Worm (Caenorhabditis elegans) whole organism, L1 larva: ENCODE data around the gene C12D12.3.

Source experiments
- F16B12.6 ChIP-seq: fragments of 150-350 bp; optimal IDR thresholded peaks from 2 replicates; lab custom pipeline; 2014; ENCODE audit warnings: missing biosample characterization, missing genetic modification characterization
- Y116A8C.19 ChIP-seq: sonication (generic microtip); optimal IDR thresholded peaks from 2 replicates; lab custom pipeline; 2016; ENCODE audit warnings: missing compliant biosample characterization, missing genetic modification characterization, borderline replicate concordance
- ceh-82 ChIP-seq, 3 experiments: fragments of 150-350 bp in 1 of 3; sonication (generic microtip) in 2 of 3; optimal IDR thresholded peaks; 2 replicates each; lab custom pipeline; 2014 to 2017; ENCODE audit warnings: missing biosample characterization in 3 of 3, missing genetic modification characterization in 3 of 3
- dpl-1 ChIP-seq, 3 experiments: fragments of 150-350 bp in 2 of 3; sonication (generic microtip) in 1 of 3; optimal IDR thresholded peaks; 2 replicates each; lab custom pipeline; 2014 to 2017; ENCODE audit warnings: missing biosample characterization in 3 of 3, missing genetic modification characterization in 3 of 3, missing genetic modification reagents in 3 of 3
- efl-1 ChIP-seq, 4 experiments: fragments of 150-350 bp; optimal IDR thresholded peaks in 3 of 4; peaks in 1 of 4; 1 replicate in 1 of 4; 2 replicates in 3 of 4; lab custom pipeline; 2014; ENCODE audit warnings: missing biosample characterization in 2 of 4, missing genetic modification characterization in 2 of 4, missing genetic modification reagents in 2 of 4
- elt-3 ChIP-seq, 6 experiments: fragments of 150-350 bp in 1 of 6; sonication (generic microtip); optimal IDR thresholded peaks; 2 replicates each; lab custom pipeline; 2017 to 2018; ENCODE audit warnings: missing biosample characterization in 6 of 6, missing genetic modification characterization in 6 of 6, inconsistent platforms in 1 of 6
- ets-5 ChIP-seq: fragments of 200-800 bp; sonication (Bioruptor generic); IDR thresholded peaks from 2 replicates; pipeline ENCODE4 v1.3.6; 2022; ENCODE audit warnings: missing genetic modification characterization, missing compliant biosample characterization
- fkh-10 ChIP-seq: sonication (generic microtip); optimal IDR thresholded peaks from 2 replicates; lab custom pipeline; 2017; ENCODE audit warnings: missing biosample characterization, missing genetic modification reagents, missing genetic modification characterization
- fkh-4 ChIP-seq: sonication (generic microtip); optimal IDR thresholded peaks from 2 replicates; lab custom pipeline; 2016; ENCODE audit warnings: missing compliant biosample characterization, missing genetic modification characterization, borderline replicate concordance
- fkh-8 ChIP-seq: sonication (generic microtip); optimal IDR thresholded peaks from 2 replicates; lab custom pipeline; 2016; ENCODE audit warnings: mild to moderate bottlenecking, missing genetic modification characterization, missing compliant biosample characterization
- isw-1 ChIP-seq: fragments of 200-800 bp; sonication (Bioruptor generic); IDR thresholded peaks from 2 replicates; pipeline ENCODE4 v1.3.6; 2022; ENCODE audit warnings: missing genetic modification characterization, missing compliant biosample characterization
- lin-14 ChIP-seq: fragments of 200-800 bp; sonication (Bioruptor generic); optimal IDR thresholded peaks from 2 replicates; lab custom pipeline; 2018; ENCODE audit warnings: mild to moderate bottlenecking, missing genetic modification characterization, moderate library complexity, missing compliant biosample characterization
- lin-35 ChIP-seq, 2 experiments: fragments of 150-350 bp; optimal IDR thresholded peaks; 2 replicates each; lab custom pipeline; 2014; ENCODE audit warnings: missing biosample characterization in 2 of 2, missing genetic modification characterization in 2 of 2, missing genetic modification reagents in 2 of 2
- mef-2 ChIP-seq: fragments of 150-350 bp; optimal IDR thresholded peaks from 2 replicates; lab custom pipeline; 2014; ENCODE audit warnings: missing biosample characterization, missing genetic modification characterization
- nhr-11 ChIP-seq: fragments of 150-350 bp; optimal IDR thresholded peaks from 2 replicates; lab custom pipeline; 2014; ENCODE audit warnings: missing biosample characterization, missing genetic modification characterization
- nhr-19 ChIP-seq: fragments of 200-800 bp; sonication (Bioruptor generic); conservative IDR thresholded peaks from 2 replicates; pipeline ENCODE4 v1.3.6; 2022; ENCODE audit warnings: missing genetic modification characterization, missing compliant biosample characterization
- nhr-77 ChIP-seq: fragments of 150-350 bp; optimal IDR thresholded peaks from 2 replicates; lab custom pipeline; 2014; ENCODE audit warnings: missing biosample characterization, missing genetic modification characterization
- nhr-85 ChIP-seq: sonication (generic microtip); peaks from one replicate; lab custom pipeline; 2016; ENCODE audit warnings: missing genetic modification characterization, inconsistent platforms, missing compliant biosample characterization
- pag-3 ChIP-seq: sonication (generic microtip); optimal IDR thresholded peaks from 2 replicates; lab custom pipeline; 2017; ENCODE audit warnings: missing genetic modification characterization, mild to moderate bottlenecking, missing compliant biosample characterization, antibody characterized with exemption, borderline replicate concordance; ENCODE audit not compliant: insufficient read depth
- pax-3 ChIP-seq: fragments of 200-800 bp; sonication (Bioruptor generic); optimal IDR thresholded peaks from 2 replicates; lab custom pipeline; 2018; ENCODE audit warnings: mild to moderate bottlenecking, missing genetic modification characterization, moderate library complexity, missing compliant biosample characterization
- pqm-1 ChIP-seq: sonication (generic microtip); optimal IDR thresholded peaks from 3 replicates; lab custom pipeline; 2017; ENCODE audit warnings: missing biosample characterization, missing genetic modification characterization
- skn-1 ChIP-seq: fragments of 150-350 bp; optimal IDR thresholded peaks from 2 replicates; lab custom pipeline; 2014; ENCODE audit warnings: missing biosample characterization, missing genetic modification characterization
- snu-23 ChIP-seq: sonication (generic microtip); optimal IDR thresholded peaks from 2 replicates; lab custom pipeline; 2016; ENCODE audit warnings: missing genetic modification characterization, missing compliant biosample characterization
- swsn-7 ChIP-seq: sonication (generic microtip); optimal IDR thresholded peaks from 2 replicates; lab custom pipeline; 2016; ENCODE audit warnings: missing genetic modification characterization, missing compliant biosample characterization
- tbx-2 ChIP-seq: sonication (generic microtip); optimal IDR thresholded peaks from 2 replicates; lab custom pipeline; 2016; ENCODE audit warnings: missing genetic modification characterization, missing compliant biosample characterization
- unc-30 ChIP-seq: sonication (generic microtip); optimal IDR thresholded peaks from 2 replicates; lab custom pipeline; 2017; ENCODE audit warnings: missing biosample characterization, missing genetic modification characterization
- unc-86 ChIP-seq: sonication (generic microtip); optimal IDR thresholded peaks from 2 replicates; lab custom pipeline; 2016; ENCODE audit warnings: missing genetic modification characterization, missing compliant biosample characterization
- zag-1 ChIP-seq: fragments of 150-350 bp; optimal IDR thresholded peaks from 2 replicates; lab custom pipeline; 2014; ENCODE audit warnings: missing biosample characterization, missing genetic modification characterization
- zip-4 ChIP-seq: fragments of 200-800 bp; sonication (Bioruptor generic); optimal IDR thresholded peaks from 2 replicates; lab custom pipeline; 2018; ENCODE audit warnings: mild to moderate bottlenecking, missing genetic modification characterization, moderate library complexity, missing compliant biosample characterization
- ztf-11 ChIP-seq, 2 experiments: sonication (generic microtip); optimal IDR thresholded peaks; 2 replicates each; lab custom pipeline; 2016 to 2017; ENCODE audit warnings: missing genetic modification characterization in 2 of 2, missing biosample characterization in 1 of 2, missing compliant biosample characterization in 1 of 2

C12D12.3 gene

DNA sequence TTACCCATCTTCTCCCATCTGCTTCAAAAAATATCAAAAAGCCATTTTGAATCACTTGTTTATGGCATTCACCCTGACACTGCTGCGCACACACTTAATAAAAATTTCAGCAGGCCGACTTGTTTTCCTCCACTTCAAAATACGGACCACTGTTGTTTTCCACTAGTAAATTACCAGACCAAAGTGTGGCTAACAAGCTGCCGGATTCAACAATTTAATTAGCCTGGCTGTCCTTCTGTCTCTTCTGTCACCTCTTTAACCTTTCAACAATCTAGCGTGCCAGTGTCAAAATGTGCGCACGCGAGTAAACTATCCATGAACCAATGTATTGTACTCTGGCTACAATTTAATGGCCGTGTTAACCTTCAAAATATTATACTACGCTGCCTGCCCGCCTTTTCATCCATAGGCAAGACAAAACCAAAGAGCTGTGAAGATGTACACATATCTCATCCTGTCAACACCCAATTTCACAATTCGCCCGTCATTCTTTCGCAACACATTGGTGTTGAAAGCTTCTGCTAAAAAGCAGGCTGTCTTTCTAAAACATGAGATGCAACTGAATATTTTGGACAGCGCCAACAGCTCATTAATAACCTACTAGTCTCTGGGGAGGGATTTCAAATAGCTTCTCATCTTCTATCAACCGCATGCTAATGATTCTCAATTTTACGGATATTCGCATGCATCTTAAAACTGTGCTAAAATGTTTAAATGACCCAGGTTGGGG, 24.6 kb upstream of the C12D12.3 start:
- TF ChIP-seq skn-1 (peak; percentile 19), zag-1 (no peak), nhr-85 (tag; lab: Kevin White, UChicago) (peak; percentile 72), ceh-82 (tag; optimal IDR thresholded peaks at IDR 0.05; lab: Kevin White, UChicago) (peak in 1 of 3 experiments; percentile 11)
- TF ChIP-seq, all 84 proteins: peak for 3

DNA sequence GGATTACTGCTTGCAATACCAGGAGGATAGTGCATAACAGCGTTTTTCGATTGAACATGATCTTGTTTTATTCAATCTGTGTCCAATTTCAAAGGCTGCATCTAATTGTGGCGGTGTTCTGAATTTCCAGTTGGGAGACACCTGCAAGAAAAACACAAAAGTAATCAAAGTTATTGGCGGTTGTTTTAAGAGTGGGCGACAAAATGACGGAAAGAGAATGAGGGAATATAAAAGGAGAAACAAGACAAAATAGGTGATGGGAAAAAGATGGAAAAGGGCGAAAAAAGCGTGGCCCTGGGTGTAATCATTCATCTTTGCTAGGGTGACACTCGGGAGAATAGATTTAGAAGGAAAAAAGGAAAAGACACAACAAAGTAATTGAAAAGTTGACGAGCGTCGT, 23.3 kb upstream of the C12D12.3 start, which contains the start of the genes ZK377.15 and sax-3:
TSS of gene ZK377.15 (minus strand) at position 101 of the 400 bp plus-strand sequence.
TSS of gene sax-3 (minus strand) at position 143 of the 400 bp plus-strand sequence.
- TF ChIP-seq dpl-1 (GFP tag; optimal IDR thresholded peaks at IDR 0.05; lab: Kevin White, UChicago) = no peak
- peak; percentile 25 for TF ChIP-seq lin-14 (GFP tag; lab: Kevin White, UChicago)
- TF ChIP-seq, all 84 proteins: peak for 1

DNA sequence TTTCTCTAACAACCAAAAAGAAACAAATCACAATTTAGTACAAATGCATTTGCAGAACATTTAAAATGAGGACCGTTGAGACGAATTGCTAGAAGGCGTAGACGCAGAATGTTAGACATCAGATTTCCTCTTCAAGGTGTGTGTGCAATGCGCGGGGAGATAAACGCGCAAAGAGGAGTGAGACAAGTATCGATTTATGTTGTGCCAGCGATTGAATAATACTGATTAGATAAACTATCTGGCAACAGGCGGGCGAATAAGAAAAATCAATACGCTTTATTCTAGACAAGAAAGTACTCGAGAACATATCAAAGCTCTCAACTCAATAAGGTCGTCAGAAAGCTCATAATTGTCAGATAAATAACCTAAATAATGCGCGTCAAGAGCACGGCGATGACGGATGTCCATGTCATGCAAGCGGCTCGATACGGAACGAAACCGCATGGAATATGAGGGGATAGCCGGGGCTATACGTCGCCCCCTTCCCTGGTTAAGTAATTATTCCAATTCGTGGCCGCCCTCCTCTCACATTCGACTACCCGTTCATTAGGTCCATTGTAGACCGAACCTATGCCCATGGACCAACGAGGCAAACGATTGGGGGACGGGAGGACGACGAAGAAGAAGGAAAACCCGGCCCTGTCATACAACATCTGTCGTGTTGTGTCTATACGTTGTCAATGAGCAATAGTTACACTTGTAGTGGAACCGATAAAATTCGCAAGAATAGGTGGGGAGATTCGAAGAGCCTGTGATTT, 21.9 kb upstream of the C12D12.3 start:
- no peak for TF ChIP-seq elt-3 (tag; optimal IDR thresholded peaks at IDR 0.05; lab: Kevin White, UChicago)
- no peak for TF ChIP-seq mef-2 (tag; lab: Kevin White, UChicago)
- no peak for TF ChIP-seq nhr-19 (GFP tag; lab: Robert Waterston, UW)
- no peak for TF ChIP-seq efl-1 (optimal IDR thresholded peaks at IDR 0.05; lab: Kevin White, UChicago)
- TF ChIP-seq efl-1 (GFP tag; optimal IDR thresholded peaks at IDR 0.05 in 1 of 2; lab: Kevin White, UChicago) = peak in 1 of 2 experiments; percentile 5
- TF ChIP-seq F16B12.6 (tag; lab: Kevin White, UChicago) = no peak
- TF ChIP-seq fkh-8 (tag; lab: Kevin White, UChicago) = peak; percentile 1
- TF ChIP-seq pax-3 (tag; lab: Kevin White, UChicago) = no peak
- TF ChIP-seq lin-14 (GFP tag; lab: Kevin White, UChicago) = peak; percentile 8

DNA sequence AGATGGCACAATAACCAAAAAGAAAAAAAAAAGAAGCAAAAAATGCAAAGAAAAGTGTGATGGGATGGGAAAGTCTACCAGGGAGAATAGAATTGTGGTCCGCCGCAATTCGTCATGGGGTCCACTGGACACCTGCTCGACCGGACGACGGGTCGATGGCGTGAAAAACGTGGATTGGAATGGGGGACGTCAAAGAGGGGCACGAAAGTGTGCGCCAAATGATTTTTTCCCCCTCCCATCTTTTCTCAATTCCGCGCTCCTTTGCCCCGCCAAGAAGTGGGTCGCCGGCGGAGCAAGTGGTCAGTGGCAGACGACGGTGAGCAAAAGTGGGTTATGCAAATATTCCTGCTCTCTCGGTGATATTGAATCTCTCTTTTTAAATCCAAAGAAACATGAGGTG, 21.1 kb upstream of the C12D12.3 start:
- TF ChIP-seq lin-14 (GFP tag; lab: Kevin White, UChicago) = peak; percentile 20
- no peak for TF ChIP-seq nhr-11
- no peak for TF ChIP-seq swsn-7 (tag; lab: Kevin White, UChicago)
- no peak for TF ChIP-seq lin-35 (GFP tag; optimal IDR thresholded peaks at IDR 0.05; lab: Kevin White, UChicago)
- no peak for TF ChIP-seq unc-86

DNA sequence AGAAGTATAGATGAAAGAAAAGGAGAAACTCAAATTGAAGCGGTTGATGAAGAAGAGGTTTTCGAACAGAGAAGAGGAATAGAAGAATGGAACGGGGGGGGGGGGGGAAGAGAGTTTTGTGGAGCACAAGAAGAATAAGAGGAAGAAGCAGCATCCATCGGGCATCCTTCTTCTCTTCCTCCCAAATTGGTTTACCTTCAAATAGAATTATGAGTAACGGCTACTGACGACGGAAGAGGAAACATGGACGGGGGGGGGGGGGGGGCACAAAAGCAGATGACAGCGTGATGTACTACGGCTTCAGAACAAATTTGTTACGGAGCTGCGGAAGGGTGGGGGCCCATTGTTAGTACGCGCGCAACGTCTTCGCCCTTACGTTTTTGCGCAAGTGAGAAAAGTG, 19.8 kb upstream of the C12D12.3 start:
- TF ChIP-seq F16B12.6 (tag; lab: Kevin White, UChicago) = no peak
- TF ChIP-seq lin-14 (GFP tag; lab: Kevin White, UChicago) = peak; percentile 65
- TF ChIP-seq fkh-10 (GFP tag; lab: Kevin White, UChicago) = peak; percentile 68
- TF ChIP-seq, all 84 proteins: peak for 2

DNA sequence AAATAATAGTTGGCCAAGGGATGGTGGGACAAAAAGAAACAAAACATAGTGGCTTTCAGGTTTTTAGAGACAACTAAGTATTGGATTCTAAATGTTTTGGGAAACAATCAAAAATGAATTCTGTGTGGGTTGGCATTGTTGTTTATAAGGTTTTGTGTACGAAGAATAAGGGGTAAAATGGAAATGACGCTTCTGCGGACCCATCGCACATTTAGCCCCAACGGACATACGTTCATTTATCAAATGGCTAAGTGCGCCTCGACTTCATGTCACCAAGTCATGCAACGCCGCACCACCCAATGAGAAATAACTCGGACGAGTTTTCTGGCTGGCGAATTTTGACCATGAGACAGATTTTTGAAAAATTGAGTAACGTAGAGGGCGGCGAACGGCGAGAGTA, 18.8 kb upstream of the C12D12.3 start:
- TF ChIP-seq snu-23 (no peak), tbx-2 (tag; lab: Kevin White, UChicago) (no peak), swsn-7 (tag; lab: Kevin White, UChicago) (no peak), fkh-10 (GFP tag; lab: Kevin White, UChicago) (no peak), pqm-1 (tag; lab: Kevin White, UChicago) (no peak), unc-30 (tag; lab: Kevin White, UChicago) (no peak), ztf-11 (tag; optimal IDR thresholded peaks at IDR 0.05; lab: Kevin White, UChicago) (peak in 1 of 2 experiments; percentile 15), ets-5 (GFP tag; lab: Robert Waterston, UW) (0 out of 2 replicates have a peak, but pooled peaks have one; percentile 8), isw-1 (GFP tag; lab: Robert Waterston, UW) (no peak), fkh-4 (tag; lab: Kevin White, UChicago) (no peak), pag-3 (tag; lab: Kevin White, UChicago) (no peak), elt-3 (tag; optimal IDR thresholded peaks at IDR 0.05; lab: Kevin White, UChicago) (no peak), nhr-77 (tag; lab: Kevin White, UChicago) (no peak), zip-4 (GFP tag; lab: Kevin White, UChicago) (no peak), efl-1 (optimal IDR thresholded peaks at IDR 0.05; lab: Kevin White, UChicago) (no peak), efl-1 (GFP tag; optimal IDR thresholded peaks at IDR 0.05 in 1 of 2; lab: Kevin White, UChicago) (no peak), F16B12.6 (tag; lab: Kevin White, UChicago) (no peak), Y116A8C.19 (tag; lab: Kevin White, UChicago) (no peak)
